Worm (Caenorhabditis elegans) whole organism, L2 larva: Measurements from ENCODE around the gene mdt-28.

ENCODE experiments used
- C34F6.9 ChIP-seq: fragments of 150-350 bp; optimal IDR thresholded peaks from 2 replicates; lab custom pipeline; 2014; ENCODE audit warnings: missing biosample characterization, missing genetic modification characterization
- F13H6.1 ChIP-seq: sonication (generic microtip); optimal IDR thresholded peaks from 2 replicates; lab custom pipeline; 2016; ENCODE audit warnings: missing genetic modification characterization, missing compliant biosample characterization
- R02D3.7 ChIP-seq: fragments of 150-350 bp; optimal IDR thresholded peaks from 2 replicates; lab custom pipeline; 2014; ENCODE audit warnings: missing biosample characterization, missing genetic modification characterization
- Y55F3AM.14 ChIP-seq: fragments of 200-800 bp; sonication (Bioruptor generic); optimal IDR thresholded peaks from 2 replicates; lab custom pipeline; 2018; ENCODE audit warnings: mild to moderate bottlenecking, missing genetic modification characterization, missing compliant biosample characterization
- ZK546.5 ChIP-seq: sonication (generic microtip); optimal IDR thresholded peaks from 2 replicates; lab custom pipeline; 2017; ENCODE audit warnings: missing biosample characterization, missing genetic modification characterization
- alr-1 ChIP-seq: fragments of 150-350 bp; optimal IDR thresholded peaks from 2 replicates; lab custom pipeline; 2014; ENCODE audit warnings: missing biosample characterization, missing genetic modification characterization
- aly-2 ChIP-seq: fragments of 150-350 bp; optimal IDR thresholded peaks from 2 replicates; lab custom pipeline; 2014; ENCODE audit warnings: missing biosample characterization, missing genetic modification characterization
- ama-1 ChIP-seq: fragments of 150-350 bp; optimal IDR thresholded peaks from 2 replicates; lab custom pipeline; 2018; ENCODE audit warnings: inconsistent platforms
- blmp-1 ChIP-seq: sonication (generic microtip); optimal IDR thresholded peaks from 2 replicates; lab custom pipeline; 2017; ENCODE audit warnings: missing genetic modification characterization, mild to moderate bottlenecking, missing compliant biosample characterization, antibody characterized with exemption, moderate library complexity; ENCODE audit not compliant: insufficient read depth
- ceh-16 ChIP-seq: fragments of 150-350 bp; optimal IDR thresholded peaks from 2 replicates; lab custom pipeline; 2014; ENCODE audit warnings: missing biosample characterization, missing genetic modification characterization
- ceh-82 ChIP-seq: fragments of 150-350 bp; optimal IDR thresholded peaks from 2 replicates; lab custom pipeline; 2014; ENCODE audit warnings: missing biosample characterization, missing genetic modification characterization
- crh-2 ChIP-seq: sonication (generic microtip); optimal IDR thresholded peaks from 2 replicates; lab custom pipeline; 2017; ENCODE audit warnings: missing biosample characterization, missing genetic modification characterization
- dmd-4 ChIP-seq: sonication (generic microtip); optimal IDR thresholded peaks from 2 replicates; lab custom pipeline; 2017; ENCODE audit warnings: missing biosample characterization, missing genetic modification characterization
- egl-27 ChIP-seq: sonication (generic microtip); optimal IDR thresholded peaks from 3 replicates; lab custom pipeline; 2017; ENCODE audit warnings: missing biosample characterization, missing genetic modification reagents, missing genetic modification characterization
- elt-1 ChIP-seq: fragments of 150-350 bp; optimal IDR thresholded peaks from 2 replicates; lab custom pipeline; 2014; ENCODE audit warnings: missing biosample characterization, missing genetic modification characterization
- elt-3 ChIP-seq: sonication (generic microtip); optimal IDR thresholded peaks from 2 replicates; lab custom pipeline; 2017; ENCODE audit warnings: missing biosample characterization, missing genetic modification characterization
- fos-1 ChIP-seq: fragments of 150-350 bp; optimal IDR thresholded peaks from 2 replicates; lab custom pipeline; 2014; ENCODE audit warnings: missing biosample characterization, missing genetic modification characterization
- gmeb-1 ChIP-seq: fragments of 150-350 bp; optimal IDR thresholded peaks from 2 replicates; lab custom pipeline; 2014; ENCODE audit warnings: missing biosample characterization, missing genetic modification characterization
- lin-11 ChIP-seq: fragments of 150-350 bp; sonication (generic microtip); optimal IDR thresholded peaks from 2 replicates; lab custom pipeline; 2014; ENCODE audit warnings: missing biosample characterization, missing genetic modification characterization, inconsistent platforms, mixed read lengths
- lin-13 ChIP-seq: fragments of 150-350 bp; optimal IDR thresholded peaks from 2 replicates; lab custom pipeline; 2014; ENCODE audit warnings: missing biosample characterization, missing genetic modification reagents, missing genetic modification characterization
- lin-39 ChIP-seq: fragments of 150-350 bp; optimal IDR thresholded peaks from 2 replicates; lab custom pipeline; 2014; ENCODE audit warnings: missing biosample characterization, missing genetic modification reagents, missing genetic modification characterization
- lsy-2 ChIP-seq, 2 experiments: fragments of 150-350 bp in 1 of 2; sonication (generic microtip) in 1 of 2; optimal IDR thresholded peaks; 2 replicates each; lab custom pipeline; 2014 to 2017; ENCODE audit warnings: missing biosample characterization in 2 of 2, missing genetic modification characterization in 2 of 2
- mab-5 ChIP-seq: fragments of 150-350 bp; optimal IDR thresholded peaks from 2 replicates; lab custom pipeline; 2014; ENCODE audit warnings: missing biosample characterization, missing genetic modification characterization
- mbf-1 ChIP-seq: sonication (generic microtip); optimal IDR thresholded peaks from 2 replicates; lab custom pipeline; 2017; ENCODE audit warnings: missing biosample characterization, missing genetic modification characterization
- mdl-1 ChIP-seq, 2 experiments: fragments of 150-350 bp in 1 of 2; sonication (generic microtip) in 1 of 2; optimal IDR thresholded peaks; 2 replicates each; lab custom pipeline; 2017; ENCODE audit warnings: missing biosample characterization in 2 of 2, missing genetic modification characterization in 2 of 2
- nhr-10 ChIP-seq: sonication (generic microtip); optimal IDR thresholded peaks from 2 replicates; lab custom pipeline; 2017; ENCODE audit warnings: missing biosample characterization, missing genetic modification characterization
- nhr-11 ChIP-seq: fragments of 150-350 bp; optimal IDR thresholded peaks from 2 replicates; lab custom pipeline; 2014; ENCODE audit warnings: missing biosample characterization, missing genetic modification characterization
- nhr-12 ChIP-seq: fragments of 150-350 bp; optimal IDR thresholded peaks from 2 replicates; lab custom pipeline; 2014; ENCODE audit warnings: missing biosample characterization, missing genetic modification characterization
- nhr-129 ChIP-seq: fragments of 150-350 bp; optimal IDR thresholded peaks from 2 replicates; lab custom pipeline; 2014; ENCODE audit warnings: missing biosample characterization, missing genetic modification characterization
- nhr-21 ChIP-seq: fragments of 150-350 bp; optimal IDR thresholded peaks from 2 replicates; lab custom pipeline; 2014; ENCODE audit warnings: missing biosample characterization, missing genetic modification characterization
- nhr-23 ChIP-seq: fragments of 150-350 bp; optimal IDR thresholded peaks from 2 replicates; lab custom pipeline; 2014; ENCODE audit warnings: missing biosample characterization, missing genetic modification reagents, missing genetic modification characterization
- nhr-237 ChIP-seq: fragments of 150-350 bp; optimal IDR thresholded peaks from 2 replicates; lab custom pipeline; 2014; ENCODE audit warnings: missing biosample characterization, missing genetic modification characterization
- nhr-25 ChIP-seq: fragments of 150-350 bp; sonication (generic microtip); optimal IDR thresholded peaks from 3 replicates; lab custom pipeline; 2014; ENCODE audit warnings: missing biosample characterization, missing genetic modification characterization
- nhr-6 ChIP-seq: fragments of 150-350 bp; optimal IDR thresholded peaks from 2 replicates; lab custom pipeline; 2014; ENCODE audit warnings: missing biosample characterization, missing genetic modification characterization
- nhr-77 ChIP-seq: fragments of 150-350 bp; optimal IDR thresholded peaks from 2 replicates; lab custom pipeline; 2014; ENCODE audit warnings: missing biosample characterization, missing genetic modification characterization
- peb-1 ChIP-seq: fragments of 150-350 bp; optimal IDR thresholded peaks from 2 replicates; lab custom pipeline; 2014; ENCODE audit warnings: missing biosample characterization, missing genetic modification characterization
- sem-4 ChIP-seq: fragments of 150-350 bp; optimal IDR thresholded peaks from 2 replicates; lab custom pipeline; 2014; ENCODE audit warnings: missing biosample characterization, missing genetic modification reagents, missing genetic modification characterization
- skn-1 ChIP-seq: sonication (generic microtip); optimal IDR thresholded peaks from 2 replicates; lab custom pipeline; 2017; ENCODE audit warnings: missing biosample characterization, missing genetic modification characterization
- sma-3 ChIP-seq: sonication (generic microtip); optimal IDR thresholded peaks from 2 replicates; lab custom pipeline; 2016; ENCODE audit warnings: missing genetic modification reagents, missing genetic modification characterization, missing compliant biosample characterization
- sma-9 ChIP-seq, 2 experiments: fragments of 150-350 bp in 1 of 2; sonication (generic microtip) in 1 of 2; optimal IDR thresholded peaks; 2 replicates each; lab custom pipeline; 2014 to 2016; ENCODE audit warnings: missing genetic modification characterization in 2 of 2, mild to moderate bottlenecking in 1 of 2, missing biosample characterization in 1 of 2, missing compliant biosample characterization in 1 of 2, missing genetic modification reagents in 1 of 2, moderate library complexity in 1 of 2
- snpc-4 ChIP-seq: fragments of 150-350 bp; optimal IDR thresholded peaks from 2 replicates; lab custom pipeline; 2014; ENCODE audit warnings: missing biosample characterization, missing genetic modification characterization
- unc-39 ChIP-seq: fragments of 150-350 bp; optimal IDR thresholded peaks from 2 replicates; lab custom pipeline; 2014; ENCODE audit warnings: missing biosample characterization, missing genetic modification characterization
- unc-55 ChIP-seq: fragments of 150-350 bp; sonication (generic microtip); optimal IDR thresholded peaks from 3 replicates; lab custom pipeline; 2014; ENCODE audit warnings: missing biosample characterization, missing genetic modification reagents, missing genetic modification characterization
- unc-62 ChIP-seq: fragments of 150-350 bp; optimal IDR thresholded peaks from 2 replicates; lab custom pipeline; 2014; ENCODE audit warnings: missing biosample characterization, missing genetic modification reagents, missing genetic modification characterization
- zag-1 ChIP-seq: fragments of 150-350 bp; optimal IDR thresholded peaks from 2 replicates; lab custom pipeline; 2014; ENCODE audit warnings: missing biosample characterization, missing genetic modification characterization
- ztf-1 ChIP-seq: fragments of 200-800 bp; sonication (Bioruptor generic); conservative IDR thresholded peaks from 2 replicates; pipeline ENCODE4 v1.3.6; 2022; ENCODE audit warnings: missing genetic modification characterization, missing compliant biosample characterization
- ztf-11 ChIP-seq: sonication (generic microtip); optimal IDR thresholded peaks from 2 replicates; lab custom pipeline; 2017; ENCODE audit warnings: missing biosample characterization, missing genetic modification characterization
- ztf-4 ChIP-seq: fragments of 150-350 bp; optimal IDR thresholded peaks from 2 replicates; lab custom pipeline; 2014; ENCODE audit warnings: missing biosample characterization, missing genetic modification characterization

Gene mdt-28

DNA sequence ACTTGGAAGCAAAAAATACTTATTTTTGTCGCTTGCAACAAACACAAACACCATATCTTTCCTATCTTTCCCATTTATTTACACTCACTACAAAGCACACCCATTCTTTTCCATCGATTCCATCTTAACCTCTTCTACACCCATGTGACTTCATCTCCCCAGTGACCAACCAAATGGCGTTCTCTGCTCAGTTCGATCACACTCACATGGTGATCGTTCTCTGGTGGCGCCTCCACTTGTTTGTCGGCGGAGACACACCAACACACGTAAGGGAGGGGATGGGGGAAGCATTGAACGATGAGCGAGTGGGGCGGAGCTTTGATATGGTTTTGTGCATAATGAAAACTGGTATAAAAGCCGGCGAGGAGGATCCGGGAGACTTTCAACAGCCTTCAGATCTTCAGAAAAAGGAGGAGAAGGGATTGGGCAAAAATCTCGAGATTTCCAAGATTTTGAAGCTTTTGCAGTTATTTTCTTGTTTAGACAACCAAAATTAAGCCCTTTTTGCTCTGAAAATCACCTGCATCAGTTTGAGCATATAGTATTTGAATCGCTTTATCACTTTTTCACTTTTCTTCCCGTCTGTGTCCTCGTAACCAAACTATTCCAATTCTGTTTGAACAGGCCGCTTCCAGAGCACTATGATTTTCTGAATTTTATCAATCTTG, 8.6 kb downstream of the mdt-28 start (continued):
- no peak for TF ChIP-seq peb-1 (tag; lab: Kevin White, UChicago)
- no peak for TF ChIP-seq ZK546.5 (tag; lab: Kevin White, UChicago)

ce11 chrV:15563985-15564384, 11.2 kb downstream of the mdt-28 start:
- TF ChIP-seq lin-11 (tag; lab: Kevin White, UChicago) (no peak), ceh-82 (tag; lab: Kevin White, UChicago) (no peak), nhr-129 (peak; percentile 76), ZK546.5 (tag; lab: Kevin White, UChicago) (no peak), mab-5 (tag; lab: Kevin White, UChicago) (no peak), C34F6.9 (tag; lab: Kevin White, UChicago) (peak; percentile 41), nhr-11 (tag; lab: Kevin White, UChicago) (no peak), sem-4 (tag; lab: Kevin White, UChicago) (no peak), lsy-2 (tag; optimal IDR thresholded peaks at IDR 0.05; lab: Kevin White, UChicago) (peak in 1 of 2 experiments; percentile 49), sma-9 (GFP tag; optimal IDR thresholded peaks at IDR 0.05; lab: Kevin White, UChicago) (peak; percentile 95), sma-9 (tag; optimal IDR thresholded peaks at IDR 0.05; lab: Kevin White, UChicago) (no peak), skn-1 (tag; lab: Kevin White, UChicago) (no peak), alr-1 (tag; lab: Kevin White, UChicago) (no peak), sma-3 (GFP tag; lab: Kevin White, UChicago) (no peak), nhr-12 (no peak), nhr-25 (tag; lab: Kevin White, UChicago) (no peak), mbf-1 (no peak), ztf-4 (no peak), mdl-1 (tag; optimal IDR thresholded peaks at IDR 0.05; lab: Kevin White, UChicago) (no peak), unc-39 (tag; lab: Kevin White, UChicago) (no peak), zag-1 (no peak), aly-2 (tag; lab: Kevin White, UChicago) (no peak), fos-1 (peak; percentile 52), elt-1 (tag; lab: Kevin White, UChicago) (no peak), crh-2 (no peak), nhr-10 (tag; lab: Kevin White, UChicago) (no peak), egl-27 (tag; lab: Kevin White, UChicago) (no peak), F13H6.1 (peak; percentile 68), nhr-77 (tag; lab: Kevin White, UChicago) (no peak), ztf-11 (no peak), blmp-1 (no peak), snpc-4 (no peak), nhr-6 (tag; lab: Kevin White, UChicago) (no peak), unc-62 (no peak), R02D3.7 (tag; lab: Kevin White, UChicago) (no peak), unc-55 (GFP tag; lab: Kevin White, UChicago) (no peak), lin-39 (tag; lab: Kevin White, UChicago) (no peak), lin-13 (no peak), gmeb-1 (peak; percentile 38), Y55F3AM.14 (no peak), nhr-21 (tag; lab: Kevin White, UChicago) (peak; percentile 60), peb-1 (tag; lab: Kevin White, UChicago) (no peak), ztf-1 (GFP tag; lab: Robert Waterston, UW) (no peak), nhr-23 (tag; lab: Kevin White, UChicago) (no peak), nhr-237 (tag; lab: Kevin White, UChicago) (no peak), ceh-16 (tag; lab: Kevin White, UChicago) (no peak), dmd-4 (no peak), elt-3 (tag; lab: Kevin White, UChicago) (no peak), ama-1 (no peak)
